Worm (Caenorhabditis elegans): ENCODE results near the gene F01G10.5.

The F01G10.5 gene

ce11 chrIV:10230971-10231370 lies at the start of gene F01G10.5:
F01G10.5 (minus strand) TSS chrIV:10231071.
- no peak for TF ChIP-seq nhr-20 (tag; optimal IDR thresholded peaks at IDR 0.05)
- TF ChIP-seq lin-15B (tag; optimal IDR thresholded peaks at IDR 0.05) = no peak
- TF ChIP-seq nhr-77 (tag; optimal IDR thresholded peaks at IDR 0.05) = no peak
- no peak for TF ChIP-seq efl-3 (GFP tag; optimal IDR thresholded peaks at IDR 0.05)
- TF ChIP-seq tbx-2 (tag; optimal IDR thresholded peaks at IDR 0.05) = no peak
- no peak for TF ChIP-seq ceh-63 (GFP tag; optimal IDR thresholded peaks at IDR 0.05)
- no peak for TF ChIP-seq alr-1 (tag; optimal IDR thresholded peaks at IDR 0.05; ENCODE audit: borderline replicate concordance)
- no peak for TF ChIP-seq fkh-8 (tag; optimal IDR thresholded peaks at IDR 0.05)
- no peak for TF ChIP-seq unc-30 (tag; optimal IDR thresholded peaks at IDR 0.05)
- no peak for TF ChIP-seq jun-1 (tag; optimal IDR thresholded peaks at IDR 0.05)
- no peak for TF ChIP-seq C04F5.9 (tag; optimal IDR thresholded peaks at IDR 0.05)
- TF ChIP-seq nhr-85 (tag) = no peak
- TF ChIP-seq ceh-90 (tag; optimal IDR thresholded peaks at IDR 0.05) = no peak
- TF ChIP-seq ets-5 (GFP tag; IDR thresholded peaks at IDR 0.05) = no peak
- TF ChIP-seq dpl-1 (GFP tag; optimal IDR thresholded peaks at IDR 0.05) = no peak
- TF ChIP-seq pqm-1 (tag; optimal IDR thresholded peaks at IDR 0.05) = no peak

- TF ChIP-seq sox-4 (tag; optimal IDR thresholded peaks at IDR 0.05) = no peak
- TF ChIP-seq aha-1 (tag; optimal IDR thresholded peaks at IDR 0.05) = no peak
- no peak for TF ChIP-seq nhr-84 (tag; optimal IDR thresholded peaks at IDR 0.05)
- no peak for TF ChIP-seq jun-1 (tag; optimal IDR thresholded peaks at IDR 0.05)
- TF ChIP-seq ces-1 (GFP tag; optimal IDR thresholded peaks at IDR 0.05) = no peak
- no peak for TF ChIP-seq ceh-90 (tag; optimal IDR thresholded peaks at IDR 0.05)
These were observed 46.8 kb upstream of the F01G10.5 start, which contains the start of gene Y43C5A.4 for ce11 chrIV:10277716-10278115. Y43C5A.4 (plus strand) TSS chrIV:10278016.

- no peak for TF ChIP-seq lin-15B (tag; optimal IDR thresholded peaks at IDR 0.05)
- TF ChIP-seq aha-1 (tag; optimal IDR thresholded peaks at IDR 0.05) = no peak
- TF ChIP-seq fkh-10 (GFP tag; optimal IDR thresholded peaks at IDR 0.05) = no peak
- no peak for TF ChIP-seq grh-1 (GFP tag; IDR thresholded peaks at IDR 0.05)
- TF ChIP-seq hlh-17 (GFP tag; optimal IDR thresholded peaks at IDR 0.05; ENCODE audit: borderline replicate concordance) = no peak
- TF ChIP-seq isw-1 (GFP tag; IDR thresholded peaks at IDR 0.05) = no peak
These were observed 46.1 kb upstream of the F01G10.5 start, which contains the start of gene Y43C5A.7 for ce11 chrIV:10276960-10277359. Y43C5A.7 (plus strand) TSS chrIV:10277260.

- TF ChIP-seq nhr-76 (tag; optimal IDR thresholded peaks at IDR 0.05) = no peak
- TF ChIP-seq nhr-85 (tag) = peak; percentile 75
- no peak for TF ChIP-seq hlh-4 (tag; optimal IDR thresholded peaks at IDR 0.05)
- TF ChIP-seq unc-30 (tag; optimal IDR thresholded peaks at IDR 0.05) = no peak
- no peak for TF ChIP-seq efl-3 (GFP tag; optimal IDR thresholded peaks at IDR 0.05)
- no peak for TF ChIP-seq nhr-20 (tag; optimal IDR thresholded peaks at IDR 0.05)
- TF ChIP-seq ces-1 (GFP tag; optimal IDR thresholded peaks at IDR 0.05) = no peak
- peak; percentile 37 for TF ChIP-seq nhr-71 (tag; optimal IDR thresholded peaks at IDR 0.05)
- no peak for TF ChIP-seq lin-13 (GFP tag; optimal IDR thresholded peaks at IDR 0.05)
- TF ChIP-seq pax-3 (tag; optimal IDR thresholded peaks at IDR 0.05) = no peak
- TF ChIP-seq egl-27 (tag; optimal IDR thresholded peaks at IDR 0.05) = no peak
These were observed 44.2 kb upstream of the F01G10.5 start for ce11 chrIV:10275050-10275449.

- TF ChIP-seq nhr-71 (tag; optimal IDR thresholded peaks at IDR 0.05) (peak; percentile 53), snu-23 (GFP tag; optimal IDR thresholded peaks at IDR 0.05) (peak; percentile 45), aly-2 (tag; optimal IDR thresholded peaks at IDR 0.05) (no peak), lin-14 (GFP tag; optimal IDR thresholded peaks at IDR 0.05) (peak; percentile 56), nhr-47 (tag; optimal IDR thresholded peaks at IDR 0.05) (peak; percentile 18), efl-1 (optimal IDR thresholded peaks at IDR 0.05) (no peak), efl-1 (GFP tag; optimal IDR thresholded peaks at IDR 0.05 in 1 of 2) (peak in 1 of 2 experiments; percentile 82), unc-130 (tag; optimal IDR thresholded peaks at IDR 0.05) (no peak), nhr-20 (tag; optimal IDR thresholded peaks at IDR 0.05) (peak; percentile 57), efl-3 (GFP tag; optimal IDR thresholded peaks at IDR 0.05) (no peak), blmp-1 (tag; optimal IDR thresholded peaks at IDR 0.05) (peak; percentile 69), lin-35 (GFP tag; optimal IDR thresholded peaks at IDR 0.05) (peak in 1 of 2 experiments; percentile 28), elt-3 (tag; optimal IDR thresholded peaks at IDR 0.05) (peak in 1 of 6 experiments; percentile 67), mdl-1 (tag; optimal IDR thresholded peaks at IDR 0.05) (peak in 1 of 2 experiments; percentile 4), tbx-2 (tag; optimal IDR thresholded peaks at IDR 0.05) (peak; percentile 11), nhr-85 (tag) (peak; percentile 70), pag-3 (tag; optimal IDR thresholded peaks at IDR 0.05; ENCODE audit: borderline replicate concordance, insufficient read depth) (no peak)
These were observed 43.0 kb upstream of the F01G10.5 start, which contains the start of gene Y43C5A.3 for ce11 chrIV:10273781-10274313. Y43C5A.3 (plus strand) TSS chrIV:10274036.

Measured in whole organism, L1 larva.